Worm (Caenorhabditis elegans): ENCODE results near the gene F32D1.11.

DNA sequence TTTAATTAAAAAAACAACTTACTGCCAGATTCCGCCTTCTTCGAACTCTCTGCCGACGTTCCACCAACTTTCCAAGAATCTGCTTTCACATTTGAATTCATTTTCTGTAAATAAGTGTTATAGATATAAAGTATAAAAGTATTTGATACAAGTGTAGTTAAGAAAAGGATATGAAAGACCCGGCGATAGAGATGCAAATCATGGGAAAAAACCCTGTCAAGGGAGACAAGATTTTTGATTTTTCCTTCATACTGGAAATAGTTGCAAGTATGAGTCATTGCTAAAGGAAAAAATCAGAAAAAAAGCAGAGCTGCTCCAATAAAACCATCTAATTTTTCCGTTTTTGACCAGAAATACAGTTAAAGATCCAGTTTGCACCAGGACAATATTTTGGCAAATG lies 29.9 kb upstream of the F32D1.11 start, which contains the start of gene F13A2.3:
- TF ChIP-seq hlh-1 (tag; optimal IDR thresholded peaks at IDR 0.05) (no peak), snpc-4 (tag; optimal IDR thresholded peaks at IDR 0.05) (no peak), lsy-2 (tag; optimal IDR thresholded peaks at IDR 0.05) (no peak), nhr-28 (tag; optimal IDR thresholded peaks at IDR 0.05) (no peak)
